5 fruit fly cellular contexts compared by ENCODE assay signal in the genomic region with DNA sequence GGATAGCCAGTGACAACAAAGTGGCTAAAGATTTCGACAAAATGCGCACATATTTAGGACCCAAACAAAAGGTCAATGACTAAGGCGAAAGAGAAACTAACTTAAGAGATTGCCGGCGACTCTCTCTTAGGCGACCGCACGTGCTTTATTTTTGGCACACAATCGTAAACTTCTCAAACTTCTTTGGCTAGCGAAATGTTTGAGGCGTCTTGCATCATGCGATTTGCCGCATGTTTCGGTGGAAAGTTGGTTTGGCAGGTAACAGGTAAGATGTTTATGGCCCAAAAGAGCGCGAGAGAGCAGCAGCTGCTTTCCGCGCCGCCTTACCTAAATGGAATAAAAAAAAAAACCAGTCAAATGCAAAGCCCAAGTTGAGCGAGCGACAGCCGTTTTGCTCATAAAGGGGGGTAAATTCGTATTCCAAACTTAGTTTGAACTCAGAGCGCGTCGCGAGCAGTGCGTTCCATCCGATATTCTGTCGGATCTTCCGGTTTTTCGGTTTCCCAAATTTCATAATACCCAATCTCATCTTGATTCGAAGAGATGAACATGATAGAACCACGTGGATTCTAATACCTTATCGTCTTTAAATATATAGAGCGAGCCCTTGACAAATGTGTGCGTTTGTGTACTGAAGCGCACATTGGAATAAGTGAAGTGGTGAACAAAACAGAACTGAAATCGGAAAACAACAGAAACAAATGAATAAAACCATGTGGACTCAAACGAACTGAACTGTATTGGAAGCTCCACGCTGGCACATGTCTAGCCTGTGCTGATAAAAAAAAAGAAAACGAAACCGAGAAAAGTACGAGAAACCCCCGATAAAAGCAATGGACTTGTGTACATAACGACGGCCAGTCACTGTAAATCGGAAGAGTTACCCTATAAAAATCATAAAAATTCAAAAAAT.
TF ChIP-seq lines count a peak whose summit lies in the region.

No protein-coding gene starts in this region.

- TF ChIP-seq CTCF in whole organism, embryonic (GFP tag; optimal IDR thresholded peaks at IDR 0.05; lab: Kevin White, UChicago): no peak

TF ChIP-seq in whole organism, adult, 20 proteins besides CTCF, POLR2A, EP300 and RAD21:
- peak; percentile 23 for TF ChIP-seq CG12768 (GFP tag; optimal IDR thresholded peaks at IDR 0.05; lab: Kevin White, UChicago)
- TF ChIP-seq Crg-1 (GFP tag; optimal IDR thresholded peaks at IDR 0.05; lab: Kevin White, UChicago): no peak
- no peak for TF ChIP-seq cnc (optimal IDR thresholded peaks at IDR 0.05; lab: Kevin White, UChicago)
- TF ChIP-seq cic (GFP tag; optimal IDR thresholded peaks at IDR 0.05; lab: Kevin White, UChicago): peak; percentile 12
- peak; percentile 58 for TF ChIP-seq Mnt (GFP tag; optimal IDR thresholded peaks at IDR 0.05; lab: Kevin White, UChicago)

TF ChIP-seq in whole organism, embryonic, 481 proteins besides CTCF, POLR2A, EP300 and RAD21 (continues in another document):
- TF ChIP-seq br (optimal IDR thresholded peaks at IDR 0.05; lab: Kevin White, UChicago) (no peak), CG11093 (GFP tag; IDR thresholded peaks at IDR 0.05; lab: Robert Waterston, UW) (no peak), Ravus (GFP tag; IDR thresholded peaks at IDR 0.05; lab: Robert Waterston, UW) (no peak), CG15011 (GFP tag; optimal IDR thresholded peaks at IDR 0.05; lab: Kevin White, UChicago) (no peak), bsh (GFP tag; optimal IDR thresholded peaks at IDR 0.05; lab: Kevin White, UChicago) (peak in 1 of 2 experiments; percentile 12), vvl (GFP tag; IDR thresholded peaks at IDR 0.05; lab: Robert Waterston, UW) (0 out of 2 replicates have a peak, but pooled peaks have one; percentile 10), CG13624 (GFP tag; optimal IDR thresholded peaks at IDR 0.05; lab: Kevin White, UChicago) (no peak), CG18262 (tag; optimal IDR thresholded peaks at IDR 0.05; lab: Kevin White, UChicago) (no peak), cato (GFP tag; optimal IDR thresholded peaks at IDR 0.05; lab: Kevin White, UChicago; ENCODE audit: borderline replicate concordance) (no peak), CG10565 (GFP tag; optimal IDR thresholded peaks at IDR 0.05; lab: Kevin White, UChicago) (no peak), ttk (GFP tag; IDR thresholded peaks at IDR 0.05; lab: Robert Waterston, UW) (no peak), Jarid2 (GFP tag; optimal IDR thresholded peaks at IDR 0.05; lab: Kevin White, UChicago) (peak; percentile 83), Xbp1 (GFP tag; optimal IDR thresholded peaks at IDR 0.05; lab: Kevin White, UChicago) (no peak), CG8388 (GFP tag; optimal IDR thresholded peaks at IDR 0.05; lab: Kevin White, UChicago) (peak; percentile 18), Med (GFP tag; lab: Kevin White, UChicago) (peak; percentile 31), sens (GFP tag; lab: Kevin White, UChicago) (peak; percentile 80), CG10274 (GFP tag; optimal IDR thresholded peaks at IDR 0.05; lab: Kevin White, UChicago) (no peak), sqz (GFP tag; optimal IDR thresholded peaks at IDR 0.05; lab: Kevin White, UChicago) (peak; percentile 34), cwo (GFP tag; optimal IDR thresholded peaks at IDR 0.05; lab: Kevin White, UChicago) (peak; percentile 86)

TF ChIP-seq in whole organism, prepupa, 60 proteins besides CTCF, POLR2A, EP300 and RAD21:
- TF ChIP-seq CG8119 (GFP tag; IDR thresholded peaks at IDR 0.05; lab: Robert Waterston, UW): 0 out of 3 replicates have a peak, but pooled peaks have one; percentile 12
- TF ChIP-seq CG11902 (GFP tag; optimal IDR thresholded peaks at IDR 0.05; lab: Kevin White, UChicago): no peak
- TF ChIP-seq fkh (GFP tag; optimal IDR thresholded peaks at IDR 0.05; lab: Kevin White, UChicago): peak; percentile 42
- peak; percentile 15 for TF ChIP-seq Met (GFP tag; optimal IDR thresholded peaks at IDR 0.05; lab: Kevin White, UChicago)
- no peak for TF ChIP-seq Sox14 (GFP tag; optimal IDR thresholded peaks at IDR 0.05; lab: Kevin White, UChicago)
- no peak for TF ChIP-seq Hr38 (GFP tag; optimal IDR thresholded peaks at IDR 0.05; lab: Kevin White, UChicago)
- peak; percentile 10 for TF ChIP-seq Eip78C (GFP tag; lab: Kevin White, UChicago)
- TF ChIP-seq vri (GFP tag; optimal IDR thresholded peaks at IDR 0.05; lab: Kevin White, UChicago): peak; percentile 48
- no peak for TF ChIP-seq Hr4 (GFP tag; optimal IDR thresholded peaks at IDR 0.05; lab: Kevin White, UChicago)
- TF ChIP-seq CG6854 (GFP tag; optimal IDR thresholded peaks at IDR 0.05; lab: Kevin White, UChicago): peak; percentile 30
- no peak for TF ChIP-seq CG6276 (GFP tag; optimal IDR thresholded peaks at IDR 0.05; lab: Kevin White, UChicago)
- TF ChIP-seq CG6163 (GFP tag; IDR thresholded peaks at IDR 0.05; lab: Robert Waterston, UW): 0 out of 3 replicates have a peak, but pooled peaks have one; percentile 16
- no peak for TF ChIP-seq CG11762 (GFP tag; optimal IDR thresholded peaks at IDR 0.05; lab: Kevin White, UChicago; ENCODE audit: insufficient read depth)
- TF ChIP-seq eg (GFP tag; IDR thresholded peaks at IDR 0.05; lab: Robert Waterston, UW): peak; percentile 35; the same call in 1 of the 3 replicates
- TF ChIP-seq svp (GFP tag; lab: Kevin White, UChicago): peak; percentile 32
TF ChIP-seq in whole organism, prepupa: peak in this region for 9.

TF ChIP-seq in whole organism, pupa, 21 proteins besides CTCF, POLR2A, EP300 and RAD21:
- no peak for TF ChIP-seq Snoo (tag; optimal IDR thresholded peaks at IDR 0.05; lab: Kevin White, UChicago)
- TF ChIP-seq EcR (GFP tag; optimal IDR thresholded peaks at IDR 0.05; lab: Kevin White, UChicago): peak; percentile 47
- peak; percentile 30; the same call in 1 of the 2 replicates for TF ChIP-seq Ets98B (GFP tag; IDR thresholded peaks at IDR 0.05; lab: Robert Waterston, UW)

TF ChIP-seq in whole organism, wandering third instar larva, 38 proteins besides CTCF, POLR2A, EP300 and RAD21:
- TF ChIP-seq sage (GFP tag; optimal IDR thresholded peaks at IDR 0.05; lab: Kevin White, UChicago) (no peak), Dif (GFP tag; optimal IDR thresholded peaks at IDR 0.05; lab: Kevin White, UChicago; ENCODE audit: partially characterized antibody) (peak; percentile 99), woc (GFP tag; optimal IDR thresholded peaks at IDR 0.05; lab: Kevin White, UChicago) (peak; percentile 24), tai (GFP tag; optimal IDR thresholded peaks at IDR 0.05; lab: Kevin White, UChicago) (peak; percentile 22), fru (GFP tag; optimal IDR thresholded peaks at IDR 0.05; lab: Kevin White, UChicago) (no peak), dmrt93B (GFP tag; optimal IDR thresholded peaks at IDR 0.05; lab: Kevin White, UChicago) (no peak), dl (GFP tag; optimal IDR thresholded peaks at IDR 0.05; lab: Kevin White, UChicago; ENCODE audit: insufficient read depth in 1 of 2, partially characterized antibody in 2 of 2) (peak; percentile 90 to 97), psq (GFP tag; optimal IDR thresholded peaks at IDR 0.05; lab: Kevin White, UChicago) (peak; percentile 21), Vsx2 (GFP tag; optimal IDR thresholded peaks at IDR 0.05; lab: Kevin White, UChicago; ENCODE audit: partially characterized antibody) (peak; percentile 99), jim (GFP tag; optimal IDR thresholded peaks at IDR 0.05; lab: Kevin White, UChicago) (peak; percentile 47), Sp1 (GFP tag; optimal IDR thresholded peaks at IDR 0.05; lab: Kevin White, UChicago) (peak; percentile 2), Abd-B (GFP tag; optimal IDR thresholded peaks at IDR 0.05; lab: Kevin White, UChicago) (no peak), usp (GFP tag; optimal IDR thresholded peaks at IDR 0.05; lab: Kevin White, UChicago) (no peak)
